Fruit fly (Drosophila melanogaster) whole organism, embryonic: Measurements from ENCODE around the gene TfAP-2.

ENCODE experiments used
- Asciz ChIP-seq: fragments of 200-800 bp; sonication (Bioruptor generic); optimal IDR thresholded peaks from 2 replicates; lab custom pipeline; 2017; ENCODE audit warnings: missing biosample characterization, mild to moderate bottlenecking, missing genetic modification characterization, missing genetic modification reagents
- Atf3 ChIP-seq: fragments of 200-800 bp; sonication (Bioruptor generic); optimal IDR thresholded peaks from 3 replicates; lab custom pipeline; 2016; ENCODE audit warnings: missing biosample characterization, missing genetic modification characterization
- Atf6 ChIP-seq: fragments of 200-800 bp; sonication (Bioruptor generic); IDR thresholded peaks from 2 replicates; pipeline ENCODE4 v1.3.6; 2022; ENCODE audit warnings: missing biosample characterization, missing genetic modification characterization
- CG11085 ChIP-seq: fragments of 200-800 bp; sonication (Bioruptor generic); IDR thresholded peaks from 2 replicates; pipeline ENCODE4 v1.3.6; 2022; ENCODE audit warnings: missing biosample characterization, missing genetic modification characterization
- CG11696 ChIP-seq: fragments of 200-800 bp; sonication (Bioruptor generic); IDR thresholded peaks from 2 replicates; pipeline ENCODE4 v1.3.6; 2022; ENCODE audit warnings: missing biosample characterization, missing genetic modification characterization
- CG11723 ChIP-seq: fragments of 200-800 bp; sonication (Bioruptor generic); optimal IDR thresholded peaks from 2 replicates; lab custom pipeline; 2017; ENCODE audit warnings: missing biosample characterization, mild to moderate bottlenecking, missing genetic modification characterization
- CG12104 ChIP-seq: fragments of 200-800 bp; sonication (Bioruptor generic); optimal IDR thresholded peaks from 3 replicates; lab custom pipeline; 2016; ENCODE audit warnings: missing biosample characterization, missing genetic modification characterization
- CG13624 ChIP-seq: fragments of 200-800 bp; sonication (Bioruptor generic); optimal IDR thresholded peaks from 2 replicates; lab custom pipeline; 2016; ENCODE audit warnings: missing biosample characterization, missing genetic modification characterization
- CG14050 ChIP-seq: fragments of 200-800 bp; sonication (Bioruptor generic); IDR thresholded peaks from 3 replicates; pipeline ENCODE4 v1.3.6; 2022; ENCODE audit warnings: missing biosample characterization, missing genetic modification characterization
- CG15073 ChIP-seq: fragments of 200-800 bp; sonication (Bioruptor generic); optimal IDR thresholded peaks from 2 replicates; lab custom pipeline; 2016; ENCODE audit warnings: missing biosample characterization, missing genetic modification characterization
- CG1603 ChIP-seq: fragments of 200-800 bp; sonication (Bioruptor generic); optimal IDR thresholded peaks from 2 replicates; lab custom pipeline; 2019; ENCODE audit warnings: missing biosample characterization, mild to moderate bottlenecking, missing genetic modification characterization, moderate library complexity
- CG17385 ChIP-seq: fragments of 200-800 bp; sonication (Bioruptor generic); optimal IDR thresholded peaks from 3 replicates; lab custom pipeline; 2018; ENCODE audit warnings: missing biosample characterization, mild to moderate bottlenecking, missing genetic modification characterization
- CG18262 ChIP-seq: fragments of 200-800 bp; optimal IDR thresholded peaks from 3 replicates; lab custom pipeline; 2019; ENCODE audit warnings: missing biosample characterization, mild to moderate bottlenecking, missing genetic modification characterization, moderate library complexity
- CG18619 ChIP-seq: fragments of 200-800 bp; sonication (Bioruptor generic); optimal IDR thresholded peaks from 3 replicates; lab custom pipeline; 2017; ENCODE audit warnings: missing biosample characterization, mild to moderate bottlenecking, missing genetic modification characterization
- CG3995 ChIP-seq: fragments of 200-800 bp; sonication (Bioruptor generic); optimal IDR thresholded peaks from 3 replicates; lab custom pipeline; 2016; ENCODE audit warnings: missing biosample characterization, missing genetic modification characterization
- CG4282 ChIP-seq: fragments of 200-800 bp; sonication (Bioruptor generic); optimal IDR thresholded peaks from 2 replicates; lab custom pipeline; 2016; ENCODE audit warnings: missing biosample characterization, missing genetic modification characterization
- CG4404 ChIP-seq: fragments of 200-800 bp; sonication (Bioruptor generic); IDR thresholded peaks from 2 replicates; pipeline ENCODE4 v1.3.6; 2022; ENCODE audit warnings: missing biosample characterization, missing genetic modification characterization
- CG6272 ChIP-seq: fragments of 200-800 bp; sonication (Bioruptor generic); IDR thresholded peaks from 2 replicates; pipeline ENCODE4 v1.3.6; 2022; ENCODE audit warnings: missing biosample characterization, missing genetic modification characterization
- CG7928 ChIP-seq: fragments of 200-800 bp; sonication (Bioruptor generic); optimal IDR thresholded peaks from 2 replicates; lab custom pipeline; 2017; ENCODE audit warnings: missing biosample characterization, mild to moderate bottlenecking, missing genetic modification characterization
- CG8765 ChIP-seq: fragments of 200-800 bp; sonication (Bioruptor generic); IDR thresholded peaks from 2 replicates; pipeline ENCODE4 v1.3.6; 2022; ENCODE audit warnings: missing biosample characterization, missing genetic modification characterization
- CG9437 ChIP-seq: fragments of 200-800 bp; sonication (Bioruptor generic); optimal IDR thresholded peaks from 2 replicates; lab custom pipeline; 2018; ENCODE audit warnings: missing biosample characterization, mild to moderate bottlenecking, missing genetic modification characterization
- CoRest ChIP-seq: fragments of 200-800 bp; sonication (Bioruptor generic); optimal IDR thresholded peaks from 3 replicates; lab custom pipeline; 2018; ENCODE audit warnings: missing biosample characterization, mild to moderate bottlenecking, missing genetic modification characterization, moderate library complexity
- CrebB ChIP-seq: fragments of 200-800 bp; sonication (Bioruptor generic); optimal IDR thresholded peaks from 3 replicates; lab custom pipeline; 2018; ENCODE audit warnings: missing biosample characterization, mild to moderate bottlenecking, missing genetic modification characterization
- Doc3 ChIP-seq: fragments of 200-800 bp; sonication (Bioruptor generic); IDR thresholded peaks from 3 replicates; pipeline ENCODE4 v1.3.6; 2022; ENCODE audit warnings: missing biosample characterization, missing genetic modification characterization; ENCODE audit not compliant: partially characterized antibody
- Ets65A ChIP-seq: fragments of 200-800 bp; sonication (Bioruptor generic); peaks from one replicate; lab custom pipeline; 2016; ENCODE audit warnings: missing biosample characterization, missing genetic modification characterization
- Fer2 ChIP-seq: fragments of 200-800 bp; sonication (Bioruptor generic); optimal IDR thresholded peaks from 2 replicates; lab custom pipeline; 2018; ENCODE audit warnings: missing biosample characterization, mild to moderate bottlenecking, missing genetic modification characterization, moderate library complexity
- Gsc ChIP-seq: fragments of 200-800 bp; sonication (Bioruptor generic); IDR thresholded peaks from 2 replicates; pipeline ENCODE4 v1.3.6; 2022; ENCODE audit warnings: missing biosample characterization, missing genetic modification characterization
- H15 ChIP-seq: fragments of 200-800 bp; sonication (Bioruptor generic); IDR thresholded peaks from 3 replicates; pipeline ENCODE4 v1.3.6; 2022; ENCODE audit warnings: missing biosample characterization, missing genetic modification characterization
- HLHmδ ChIP-seq: fragments of 200-800 bp; sonication (Bioruptor generic); optimal IDR thresholded peaks from 2 replicates; lab custom pipeline; 2018; ENCODE audit warnings: missing biosample characterization, mild to moderate bottlenecking, missing genetic modification characterization, moderate library complexity
- Hmr ChIP-seq: fragments of 200-800 bp; sonication (Bioruptor generic); optimal IDR thresholded peaks from 3 replicates; lab custom pipeline; 2017; ENCODE audit warnings: mild to moderate bottlenecking, missing biosample characterization, missing genetic modification reagents, missing genetic modification characterization
- NfI ChIP-seq: fragments of 200-800 bp; sonication (Bioruptor generic); optimal IDR thresholded peaks from 3 replicates; lab custom pipeline; 2018; ENCODE audit warnings: missing biosample characterization, mild to moderate bottlenecking, missing genetic modification characterization, moderate library complexity
- Scr ChIP-seq: fragments of 200-800 bp; sonication (Bioruptor generic); IDR thresholded peaks from 2 replicates; pipeline ENCODE4 v1.3.6; 2022; ENCODE audit warnings: missing biosample characterization, missing genetic modification characterization; ENCODE audit not compliant: partially characterized antibody
- ab ChIP-seq: fragments of 200-800 bp; sonication (Bioruptor generic); optimal IDR thresholded peaks from 2 replicates; lab custom pipeline; 2016; ENCODE audit warnings: missing biosample characterization, missing genetic modification characterization
- amos ChIP-seq: fragments of 200-800 bp; sonication (Bioruptor generic); IDR thresholded peaks from 2 replicates; pipeline ENCODE4 v1.3.6; 2022; ENCODE audit warnings: missing biosample characterization, missing genetic modification characterization; ENCODE audit not compliant: partially characterized antibody
- caup ChIP-seq: fragments of 200-800 bp; sonication (Bioruptor generic); optimal IDR thresholded peaks from 3 replicates; lab custom pipeline; 2017; ENCODE audit warnings: missing biosample characterization, mild to moderate bottlenecking, missing genetic modification characterization, moderate library complexity; ENCODE audit not compliant: severe bottlenecking
- ci ChIP-seq: fragments of 200-800 bp; sonication (Bioruptor generic); IDR thresholded peaks from 3 replicates; pipeline ENCODE4 v1.3.6; 2022; ENCODE audit warnings: missing biosample characterization, missing genetic modification characterization
- fd96Cb ChIP-seq: fragments of 200-800 bp; sonication (Bioruptor generic); optimal IDR thresholded peaks from 2 replicates; lab custom pipeline; 2018; ENCODE audit warnings: missing biosample characterization, mild to moderate bottlenecking, missing genetic modification characterization, moderate library complexity
- gem ChIP-seq: fragments of 200-800 bp; sonication (Bioruptor generic); optimal IDR thresholded peaks from 2 replicates; lab custom pipeline; 2019; ENCODE audit warnings: missing biosample characterization, mild to moderate bottlenecking, missing genetic modification characterization, moderate library complexity
- gfzf ChIP-seq: fragments of 200-800 bp; sonication (Bioruptor generic); optimal IDR thresholded peaks from 2 replicates; lab custom pipeline; 2016; ENCODE audit warnings: missing biosample characterization, mild to moderate bottlenecking, missing genetic modification characterization, moderate library complexity
- ind ChIP-seq: fragments of 200-800 bp; sonication (Bioruptor generic); optimal IDR thresholded peaks from 3 replicates; lab custom pipeline; 2016; ENCODE audit warnings: missing biosample characterization, missing genetic modification characterization
- lmd ChIP-seq: fragments of 200-800 bp; sonication (Bioruptor generic); IDR thresholded peaks from 2 replicates; pipeline ENCODE4 v1.3.6; 2022; ENCODE audit warnings: missing biosample characterization, missing genetic modification characterization
- maf-S ChIP-seq: fragments of 200-800 bp; sonication (Bioruptor generic); optimal IDR thresholded peaks from 2 replicates; lab custom pipeline; 2016; ENCODE audit warnings: missing biosample characterization, missing genetic modification characterization
- mld ChIP-seq: fragments of 200-800 bp; sonication (Bioruptor generic); IDR thresholded peaks from 3 replicates; pipeline ENCODE4 v1.3.6; 2022; ENCODE audit warnings: missing biosample characterization, missing genetic modification characterization; ENCODE audit not compliant: partially characterized antibody
- pho ChIP-seq: fragments of 200-800 bp; sonication (Bioruptor generic); optimal IDR thresholded peaks from 2 replicates; lab custom pipeline; 2016; ENCODE audit warnings: missing biosample characterization, missing genetic modification characterization
- pnt ChIP-seq: fragments of 200-800 bp; sonication (Bioruptor generic); optimal IDR thresholded peaks from 3 replicates; lab custom pipeline; 2016; ENCODE audit warnings: missing biosample characterization, missing genetic modification characterization
- sim ChIP-seq: fragments of 200-800 bp; sonication (Bioruptor generic); IDR thresholded peaks from 2 replicates; pipeline ENCODE4 v1.3.6; 2022; ENCODE audit warnings: missing biosample characterization, missing genetic modification characterization
- tin ChIP-seq: fragments of 200-800 bp; sonication (Bioruptor generic); optimal IDR thresholded peaks from 3 replicates; lab custom pipeline; 2016; ENCODE audit warnings: missing biosample characterization, missing genetic modification characterization
- tna ChIP-seq: fragments of 200-800 bp; sonication (Bioruptor generic); IDR thresholded peaks from 2 replicates; pipeline ENCODE4 v1.3.6; 2022; ENCODE audit warnings: missing biosample characterization, missing genetic modification characterization; ENCODE audit not compliant: partially characterized antibody
- ttk ChIP-seq: fragments of 200-800 bp; sonication (Bioruptor generic); IDR thresholded peaks from 2 replicates; pipeline ENCODE4 v2.1.2; 2022; ENCODE audit warnings: missing biosample characterization, missing genetic modification characterization
- tx ChIP-seq: fragments of 200-800 bp; sonication (Bioruptor generic); optimal IDR thresholded peaks from 2 replicates; lab custom pipeline; 2016; ENCODE audit warnings: missing biosample characterization, missing genetic modification characterization
- wek ChIP-seq: fragments of 200-800 bp; sonication (Bioruptor generic); optimal IDR thresholded peaks from 3 replicates; lab custom pipeline; 2018; ENCODE audit warnings: missing biosample characterization, mild to moderate bottlenecking, missing genetic modification characterization, moderate library complexity

TfAP-2 gene

dm6 chr3L:21652768-21653167 is 66.1 kb downstream of the TfAP-2 start (continued):
- TF ChIP-seq CG6272 (GFP tag; lab: Robert Waterston, UW) (no peak), ab (GFP tag; lab: Kevin White, UChicago) (peak; percentile 57), tin (GFP tag; lab: Kevin White, UChicago) (peak; percentile 83), tna (GFP tag; lab: Robert Waterston, UW) (no peak), CG3995 (no peak), CG4404 (GFP tag; lab: Robert Waterston, UW) (no peak), pho (GFP tag; lab: Kevin White, UChicago) (peak; percentile 56), CG14050 (GFP tag; lab: Robert Waterston, UW) (no peak), mld (GFP tag; lab: Robert Waterston, UW) (no peak), CG9437 (GFP tag; lab: Kevin White, UChicago) (no peak), CG12104 (GFP tag; lab: Kevin White, UChicago) (no peak), HLHmδ (GFP tag; lab: Kevin White, UChicago) (no peak), Gsc (GFP tag; lab: Robert Waterston, UW) (0 out of 2 replicates have a peak, but pooled peaks have one; percentile 8), H15 (GFP tag; lab: Robert Waterston, UW) (no peak; the same call in 2 of the 3 replicates), gem (peak; percentile 76), CG17385 (GFP tag; lab: Kevin White, UChicago) (peak; percentile 15), CG18619 (GFP tag; lab: Kevin White, UChicago) (peak; percentile 14), Atf3 (peak; percentile 74), CG1603 (tag; lab: Kevin White, UChicago) (peak; percentile 78), CG11696 (GFP tag; lab: Robert Waterston, UW) (no peak), NfI (GFP tag; lab: Kevin White, UChicago) (peak; percentile 75), Scr (GFP tag; lab: Robert Waterston, UW) (no peak), Doc3 (GFP tag; lab: Robert Waterston, UW) (no peak), lmd (GFP tag; lab: Robert Waterston, UW) (peak; percentile 81), CoRest (tag; lab: Kevin White, UChicago) (peak; percentile 76), Ets65A (GFP tag; lab: Kevin White, UChicago) (peak; percentile 97), Hmr (GFP tag; lab: Kevin White, UChicago) (peak; percentile 70), CrebB (tag; lab: Kevin White, UChicago) (peak; percentile 18), ttk (GFP tag; lab: Robert Waterston, UW) (no peak; the same call in 1 of the 2 replicates), CG15073 (GFP tag; lab: Kevin White, UChicago) (peak; percentile 47), CG7928 (GFP tag; lab: Kevin White, UChicago) (no peak), ind (GFP tag; lab: Kevin White, UChicago) (peak; percentile 71), wek (GFP tag; lab: Kevin White, UChicago) (no peak), caup (peak; percentile 59), ci (GFP tag; lab: Robert Waterston, UW) (peak; percentile 79), CG11723 (no peak), CG4282 (no peak), Fer2 (tag; lab: Kevin White, UChicago) (peak; percentile 53), amos (GFP tag; lab: Robert Waterston, UW) (peak; percentile 66), CG8765 (no peak), CG13624 (no peak), Atf6 (GFP tag; lab: Robert Waterston, UW) (no peak), Asciz (GFP tag; lab: Kevin White, UChicago) (no peak), fd96Cb (peak; percentile 38), CG18262 (tag; lab: Kevin White, UChicago) (peak; percentile 57), tx (GFP tag; lab: Kevin White, UChicago) (peak; percentile 46), sim (GFP tag; lab: Robert Waterston, UW) (no peak), pnt (peak; percentile 70), maf-S (GFP tag; lab: Kevin White, UChicago) (peak; percentile 30), gfzf (GFP tag; lab: Kevin White, UChicago) (no peak), CG11085 (GFP tag; lab: Robert Waterston, UW) (peak; percentile 78)
